Worm (Caenorhabditis elegans) whole organism, L4 larva: ENCODE data around the gene rer-1.

ENCODE experiments used
- D1046.2 ChIP-seq: fragments of 200-800 bp; sonication (Bioruptor generic); IDR thresholded peaks from 2 replicates; pipeline ENCODE4 v1.3.6; 2022; ENCODE audit warnings: missing genetic modification characterization, missing compliant biosample characterization
- F49E8.2 ChIP-seq: sonication (generic microtip); optimal IDR thresholded peaks from 2 replicates; lab custom pipeline; 2016; ENCODE audit warnings: missing compliant biosample characterization, mild to moderate bottlenecking, missing genetic modification characterization, borderline replicate concordance
- T26A8.4 ChIP-seq: fragments of 200-800 bp; sonication (Bioruptor generic); IDR thresholded peaks from 2 replicates; pipeline ENCODE4 v1.3.6; 2022; ENCODE audit warnings: missing genetic modification characterization, missing compliant biosample characterization
- Y105C5A.15 ChIP-seq: fragments of 200-800 bp; sonication (Bioruptor generic); IDR thresholded peaks from 2 replicates; pipeline ENCODE4 v1.3.6; 2022; ENCODE audit warnings: missing genetic modification characterization, missing compliant biosample characterization
- Y48G9A.11 ChIP-seq: fragments of 200-800 bp; sonication (Bioruptor generic); IDR thresholded peaks from 2 replicates; pipeline ENCODE4 v1.3.6; 2022; ENCODE audit warnings: missing genetic modification reagents, missing genetic modification characterization, missing compliant biosample characterization
- Y75B8A.6 ChIP-seq: fragments of 200-800 bp; sonication (Bioruptor generic); IDR thresholded peaks from 2 replicates; pipeline ENCODE4 v1.3.6; 2022; ENCODE audit warnings: missing genetic modification reagents, missing genetic modification characterization, missing compliant biosample characterization
- ZK337.2 ChIP-seq: fragments of 200-800 bp; sonication (Bioruptor generic); IDR thresholded peaks from 2 replicates; pipeline ENCODE4 v1.3.6; 2022; ENCODE audit warnings: missing genetic modification reagents, missing genetic modification characterization, missing compliant biosample characterization
- ZK546.5 ChIP-seq, 2 experiments: sonication (generic microtip); optimal IDR thresholded peaks; 2 replicates each; lab custom pipeline; 2017; ENCODE audit warnings: missing biosample characterization in 2 of 2, missing genetic modification characterization in 2 of 2
- aly-2 ChIP-seq: sonication (generic microtip); optimal IDR thresholded peaks from 2 replicates; lab custom pipeline; 2018; ENCODE audit warnings: missing biosample characterization, missing genetic modification characterization
- attf-4 ChIP-seq: sonication (generic microtip); optimal IDR thresholded peaks from 3 replicates; lab custom pipeline; 2017; ENCODE audit warnings: missing biosample characterization, missing genetic modification characterization
- ceh-82 ChIP-seq: sonication (generic microtip); optimal IDR thresholded peaks from 2 replicates; lab custom pipeline; 2017; ENCODE audit warnings: missing biosample characterization, missing genetic modification characterization
- daf-19 ChIP-seq: fragments of 200-800 bp; sonication (Bioruptor generic); conservative IDR thresholded peaks from 2 replicates; pipeline ENCODE4 v1.3.6; 2022; ENCODE audit warnings: missing genetic modification characterization, missing compliant biosample characterization
- dmd-8 ChIP-seq: fragments of 200-800 bp; sonication (Bioruptor generic); IDR thresholded peaks from 2 replicates; pipeline ENCODE4 v1.3.6; 2022; ENCODE audit warnings: missing genetic modification characterization, missing compliant biosample characterization
- dpl-1 ChIP-seq: fragments of 150-350 bp; optimal IDR thresholded peaks from 2 replicates; lab custom pipeline; 2014; ENCODE audit warnings: missing biosample characterization, missing genetic modification reagents, missing genetic modification characterization
- dve-1 ChIP-seq: sonication (generic microtip); optimal IDR thresholded peaks from 2 replicates; lab custom pipeline; 2017; ENCODE audit warnings: antibody characterized with exemption, mild to moderate bottlenecking, missing genetic modification characterization, missing compliant biosample characterization; ENCODE audit not compliant: insufficient read depth
- egl-27 ChIP-seq: sonication (generic microtip); optimal IDR thresholded peaks from 3 replicates; lab custom pipeline; 2017; ENCODE audit warnings: missing biosample characterization, missing genetic modification reagents, missing genetic modification characterization
- fos-1 ChIP-seq: fragments of 150-350 bp; optimal IDR thresholded peaks from 2 replicates; lab custom pipeline; 2014; ENCODE audit warnings: missing biosample characterization, missing genetic modification characterization
- hmg-1.1 ChIP-seq: fragments of 200-800 bp; sonication (Bioruptor generic); IDR thresholded peaks from 2 replicates; pipeline ENCODE4 v1.3.6; 2022; ENCODE audit warnings: missing genetic modification reagents, missing genetic modification characterization, missing compliant biosample characterization
- jun-1 ChIP-seq: fragments of 150-350 bp; optimal IDR thresholded peaks from 2 replicates; lab custom pipeline; 2014; ENCODE audit warnings: missing biosample characterization, missing genetic modification reagents, missing genetic modification characterization
- lim-7 ChIP-seq: fragments of 200-800 bp; sonication (Bioruptor generic); IDR thresholded peaks from 2 replicates; pipeline ENCODE4 v1.3.6; 2022; ENCODE audit warnings: missing genetic modification characterization, missing compliant biosample characterization
- lin-1 ChIP-seq: fragments of 200-800 bp; sonication (Bioruptor generic); IDR thresholded peaks from 2 replicates; pipeline ENCODE4 v1.3.6; 2022; ENCODE audit warnings: missing genetic modification reagents, missing genetic modification characterization, missing compliant biosample characterization
- lin-29 ChIP-seq: fragments of 200-800 bp; sonication (Bioruptor generic); IDR thresholded peaks from 2 replicates; pipeline ENCODE4 v1.3.6; 2022; ENCODE audit warnings: missing genetic modification reagents, missing genetic modification characterization, missing compliant biosample characterization
- lsy-2 ChIP-seq, 2 experiments: fragments of 150-350 bp in 1 of 2; sonication (generic microtip) in 1 of 2; optimal IDR thresholded peaks; 2 replicates each; lab custom pipeline; 2014 to 2017; ENCODE audit warnings: missing biosample characterization in 2 of 2, missing genetic modification characterization in 2 of 2
- madf-9 ChIP-seq: fragments of 200-800 bp; sonication (Bioruptor generic); conservative IDR thresholded peaks from 2 replicates; pipeline ENCODE4 v1.3.6; 2022; ENCODE audit warnings: missing genetic modification reagents, missing genetic modification characterization, missing compliant biosample characterization
- mdt-29 ChIP-seq: fragments of 200-800 bp; sonication (Bioruptor generic); IDR thresholded peaks from 2 replicates; pipeline ENCODE4 v1.3.6; 2022; ENCODE audit warnings: missing genetic modification reagents, missing genetic modification characterization, missing compliant biosample characterization
- mes-2 ChIP-seq: sonication (generic microtip); optimal IDR thresholded peaks from 2 replicates; lab custom pipeline; 2016; ENCODE audit warnings: missing genotype, mild to moderate bottlenecking, missing genetic modification characterization, missing compliant biosample characterization; ENCODE audit not compliant: poor library complexity, severe bottlenecking
- mxl-2 ChIP-seq: fragments of 200-800 bp; sonication (Bioruptor generic); conservative IDR thresholded peaks from 2 replicates; pipeline ENCODE4 v1.3.6; 2022; ENCODE audit warnings: missing genetic modification reagents, missing genetic modification characterization, missing compliant biosample characterization
- nhr-237 ChIP-seq: sonication (generic microtip); optimal IDR thresholded peaks from 2 replicates; lab custom pipeline; 2017; ENCODE audit warnings: missing biosample characterization, missing genetic modification characterization
- nhr-25 ChIP-seq: sonication (generic microtip); optimal IDR thresholded peaks from 2 replicates; lab custom pipeline; 2017; ENCODE audit warnings: missing genetic modification characterization, mild to moderate bottlenecking, missing compliant biosample characterization, antibody characterized with exemption, moderate library complexity, borderline replicate concordance; ENCODE audit not compliant: insufficient read depth
- nhr-41 ChIP-seq: fragments of 200-800 bp; sonication (Bioruptor generic); IDR thresholded peaks from 2 replicates; pipeline ENCODE4 v1.3.6; 2022; ENCODE audit warnings: missing genetic modification reagents, missing genetic modification characterization, missing compliant biosample characterization
- nhr-48 ChIP-seq: sonication (generic microtip); optimal IDR thresholded peaks from 2 replicates; lab custom pipeline; 2016; ENCODE audit warnings: mild to moderate bottlenecking, missing genetic modification characterization, missing compliant biosample characterization
- nhr-6 ChIP-seq: fragments of 150-350 bp; optimal IDR thresholded peaks from 2 replicates; lab custom pipeline; 2014; ENCODE audit warnings: missing biosample characterization, missing genetic modification characterization
- pha-4 ChIP-seq, 2 experiments: fragments of 150-350 bp in 1 of 2; fragments of 200-800 bp in 1 of 2; sonication (Bioruptor generic) in 1 of 2; IDR thresholded peaks in 1 of 2; optimal IDR thresholded peaks in 1 of 2; 2 replicates each; pipeline versions ENCODE4 v1.3.6 to Lab custom; 2014 to 2022; ENCODE audit warnings: missing genetic modification characterization in 2 of 2, missing genetic modification reagents in 2 of 2, missing biosample characterization in 1 of 2, missing compliant biosample characterization in 1 of 2
- php-3 ChIP-seq: fragments of 200-800 bp; sonication (Bioruptor generic); IDR thresholded peaks from 2 replicates; pipeline ENCODE4 v1.3.6; 2022; ENCODE audit warnings: missing genetic modification reagents, missing genetic modification characterization, missing compliant biosample characterization
- pqm-1 ChIP-seq: sonication (generic microtip); optimal IDR thresholded peaks from 2 replicates; lab custom pipeline; 2017; ENCODE audit warnings: missing biosample characterization, missing genetic modification characterization
- saeg-2 ChIP-seq: fragments of 200-800 bp; sonication (Bioruptor generic); IDR thresholded peaks from 2 replicates; pipeline ENCODE4 v1.3.6; 2022; ENCODE audit warnings: missing genetic modification reagents, missing genetic modification characterization, missing compliant biosample characterization
- sdz-12 ChIP-seq: fragments of 200-800 bp; sonication (Bioruptor generic); optimal IDR thresholded peaks from 2 replicates; lab custom pipeline; 2018; ENCODE audit warnings: mild to moderate bottlenecking, missing genetic modification characterization, missing compliant biosample characterization
- set-16 ChIP-seq: fragments of 200-800 bp; sonication (Bioruptor generic); IDR thresholded peaks from 2 replicates; pipeline ENCODE4 v1.3.6; 2022; ENCODE audit warnings: missing genetic modification reagents, missing genetic modification characterization, missing compliant biosample characterization
- spr-1 ChIP-seq: sonication (generic microtip); optimal IDR thresholded peaks from 2 replicates; lab custom pipeline; 2016; ENCODE audit warnings: mild to moderate bottlenecking, missing genetic modification characterization, missing compliant biosample characterization
- tag-97 ChIP-seq: fragments of 200-800 bp; sonication (Bioruptor generic); IDR thresholded peaks from 2 replicates; pipeline ENCODE4 v1.3.6; 2022; ENCODE audit warnings: missing genetic modification characterization, missing compliant biosample characterization
- unc-130 ChIP-seq: sonication (generic microtip); optimal IDR thresholded peaks from 2 replicates; lab custom pipeline; 2016; ENCODE audit warnings: missing genetic modification reagents, missing genetic modification characterization, missing compliant biosample characterization
- unc-62 ChIP-seq, 3 experiments: fragments of 150-350 bp in 1 of 3; sonication (generic microtip); optimal IDR thresholded peaks in 2 of 3; peaks in 1 of 3; 1 replicate in 1 of 3; 2 replicates in 2 of 3; lab custom pipeline; 2014 to 2017; ENCODE audit warnings: missing biosample characterization in 3 of 3, missing genetic modification characterization in 3 of 3, missing genetic modification reagents in 3 of 3, missing genotype in 1 of 3
- vab-7 ChIP-seq: fragments of 200-800 bp; sonication (Bioruptor generic); IDR thresholded peaks from 2 replicates; pipeline ENCODE4 v1.3.6; 2022; ENCODE audit warnings: missing genetic modification reagents, missing genetic modification characterization, missing compliant biosample characterization
- zag-1 ChIP-seq: fragments of 150-350 bp; optimal IDR thresholded peaks from 2 replicates; lab custom pipeline; 2014; ENCODE audit warnings: missing biosample characterization, missing genetic modification characterization
- zfp-3 ChIP-seq: fragments of 200-800 bp; sonication (Bioruptor generic); conservative IDR thresholded peaks from 2 replicates; pipeline ENCODE4 v1.3.6; 2022; ENCODE audit warnings: missing genetic modification reagents, missing genetic modification characterization, missing compliant biosample characterization
- zip-11 ChIP-seq: fragments of 200-800 bp; sonication (Bioruptor generic); IDR thresholded peaks from 2 replicates; pipeline ENCODE4 v1.3.6; 2022; ENCODE audit warnings: missing genetic modification characterization, missing compliant biosample characterization
- zip-2 ChIP-seq: fragments of 150-350 bp; optimal IDR thresholded peaks from 2 replicates; lab custom pipeline; 2014; ENCODE audit warnings: missing biosample characterization, missing genetic modification characterization
- ztf-7 ChIP-seq: fragments of 150-350 bp; optimal IDR thresholded peaks from 2 replicates; lab custom pipeline; 2014; ENCODE audit warnings: missing biosample characterization, missing genetic modification characterization

rer-1 gene

ce11 chrII:8820126-8820972 is 9.2 kb downstream of the rer-1 start (continued):
- no peak for TF ChIP-seq zip-2
- no peak for TF ChIP-seq zag-1 (tag; lab: Kevin White, UChicago)
- no peak for TF ChIP-seq mdt-29 (GFP tag; lab: Robert Waterston, UW)
- peak in 1 of 2 experiments; percentile 44 for TF ChIP-seq lsy-2 (tag; optimal IDR thresholded peaks at IDR 0.05; lab: Kevin White, UChicago)
- no peak for TF ChIP-seq pqm-1
- no peak for TF ChIP-seq lin-29 (GFP tag; lab: Robert Waterston, UW)
- no peak for TF ChIP-seq ztf-7 (tag; lab: Kevin White, UChicago)
- no peak for TF ChIP-seq D1046.2 (GFP tag; lab: Robert Waterston, UW)
- TF ChIP-seq Y75B8A.6 (GFP tag; lab: Robert Waterston, UW): no peak
- TF ChIP-seq zfp-3: peak; percentile 9
- TF ChIP-seq ZK337.2 (GFP tag; lab: Robert Waterston, UW): 0 out of 2 replicates have a peak, but pooled peaks have one; percentile 31
- no peak for TF ChIP-seq mxl-2 (GFP tag; lab: Robert Waterston, UW)
- TF ChIP-seq lin-1 (GFP tag; lab: Robert Waterston, UW): no peak
- no peak for TF ChIP-seq ZK546.5 (tag; optimal IDR thresholded peaks at IDR 0.05; lab: Kevin White, UChicago)
- TF ChIP-seq nhr-6: peak; percentile 52
- no peak for TF ChIP-seq daf-19 (GFP tag; lab: Robert Waterston, UW)
- TF ChIP-seq mes-2 (tag; lab: Kevin White, UChicago): peak; percentile 41
- TF ChIP-seq madf-9 (GFP tag; lab: Robert Waterston, UW): no peak
- no peak for TF ChIP-seq php-3 (GFP tag; lab: Robert Waterston, UW)
- no peak for TF ChIP-seq nhr-41 (GFP tag; lab: Robert Waterston, UW)
- no peak for TF ChIP-seq hmg-1.1 (GFP tag; lab: Robert Waterston, UW)
- TF ChIP-seq T26A8.4 (GFP tag; lab: Robert Waterston, UW): peak; percentile 91
- TF ChIP-seq unc-62 (GFP tag; optimal IDR thresholded peaks at IDR 0.05 in 1 of 2; lab: Kevin White, UChicago): peak in 1 of 2 experiments; percentile 93
- no peak for TF ChIP-seq unc-62 (tag; optimal IDR thresholded peaks at IDR 0.05; lab: Kevin White, UChicago)
- no peak for TF ChIP-seq fos-1
- no peak for TF ChIP-seq Y48G9A.11
- no peak for TF ChIP-seq pha-4 (GFP tag; IDR thresholded peaks at IDR 0.05; lab: Robert Waterston, UW)
- TF ChIP-seq pha-4 (tag; optimal IDR thresholded peaks at IDR 0.05; lab: Kevin White, UChicago): no peak
- no peak for TF ChIP-seq sdz-12 (GFP tag; lab: Kevin White, UChicago)
- TF ChIP-seq Y105C5A.15 (GFP tag; lab: Robert Waterston, UW): no peak
- no peak for TF ChIP-seq spr-1 (tag; lab: Kevin White, UChicago)
- TF ChIP-seq set-16 (GFP tag; lab: Robert Waterston, UW): no peak
- no peak for TF ChIP-seq egl-27 (tag; lab: Kevin White, UChicago)
- TF ChIP-seq F49E8.2: no peak
- no peak for TF ChIP-seq nhr-237 (tag; lab: Kevin White, UChicago)
- no peak for TF ChIP-seq aly-2
- peak; percentile 25 for TF ChIP-seq dve-1
- no peak for TF ChIP-seq jun-1 (tag; lab: Kevin White, UChicago)
- TF ChIP-seq nhr-25 (tag; lab: Kevin White, UChicago): peak; percentile 43
- TF ChIP-seq ceh-82 (tag; lab: Kevin White, UChicago): no peak
- no peak for TF ChIP-seq unc-130 (GFP tag; lab: Kevin White, UChicago)
- no peak for TF ChIP-seq dpl-1 (GFP tag; lab: Kevin White, UChicago)
- TF ChIP-seq tag-97 (GFP tag; lab: Robert Waterston, UW): no peak
- no peak for TF ChIP-seq saeg-2 (GFP tag; lab: Robert Waterston, UW)
- TF ChIP-seq lim-7 (GFP tag; lab: Robert Waterston, UW): no peak
- no peak for TF ChIP-seq attf-4 (tag; lab: Kevin White, UChicago)
- TF ChIP-seq vab-7 (GFP tag; lab: Robert Waterston, UW): no peak
- peak; percentile 55 for TF ChIP-seq nhr-48 (tag; lab: Kevin White, UChicago)
- TF ChIP-seq dmd-8: 0 out of 2 replicates have a peak, but pooled peaks have one; percentile 41
- TF ChIP-seq zip-11 (GFP tag; lab: Robert Waterston, UW): no peak
